Worm (Caenorhabditis elegans) whole organism, L3 larva: ENCODE measurements around the gene F29B9.12.

Source experiments
- R02D3.7 ChIP-seq: fragments of 150-350 bp; optimal IDR thresholded peaks from 2 replicates; lab custom pipeline; 2014; ENCODE audit warnings: missing biosample characterization, missing genetic modification characterization
- aly-2 ChIP-seq: fragments of 150-350 bp; optimal IDR thresholded peaks from 2 replicates; lab custom pipeline; 2014; ENCODE audit warnings: missing biosample characterization, missing genetic modification characterization
- ama-1 ChIP-seq: fragments of 150-350 bp; optimal IDR thresholded peaks from 2 replicates; lab custom pipeline; 2018
- ceh-16 ChIP-seq: sonication (generic microtip); optimal IDR thresholded peaks from 2 replicates; lab custom pipeline; 2017; ENCODE audit warnings: missing biosample characterization, missing genetic modification characterization
- ceh-82 ChIP-seq: fragments of 150-350 bp; optimal IDR thresholded peaks from 2 replicates; lab custom pipeline; 2014; ENCODE audit warnings: missing biosample characterization, missing genetic modification characterization
- ceh-9 ChIP-seq: sonication (generic microtip); optimal IDR thresholded peaks from 2 replicates; lab custom pipeline; 2018; ENCODE audit warnings: missing biosample characterization, missing genetic modification characterization
- daf-12 ChIP-seq: fragments of 150-350 bp; optimal IDR thresholded peaks from 2 replicates; lab custom pipeline; 2014; ENCODE audit warnings: missing biosample characterization, missing genetic modification reagents, missing genetic modification characterization
- egl-27 ChIP-seq: sonication (generic microtip); optimal IDR thresholded peaks from 4 replicates; lab custom pipeline; 2017; ENCODE audit warnings: missing biosample characterization, missing genetic modification reagents, missing genetic modification characterization
- egl-5 ChIP-seq: fragments of 150-350 bp; optimal IDR thresholded peaks from 2 replicates; lab custom pipeline; 2017; ENCODE audit warnings: missing biosample characterization, missing genetic modification reagents, missing genetic modification characterization, inconsistent platforms
- elt-1 ChIP-seq: fragments of 150-350 bp; optimal IDR thresholded peaks from 2 replicates; lab custom pipeline; 2014; ENCODE audit warnings: missing biosample characterization, missing genetic modification characterization
- elt-2 ChIP-seq: sonication (generic microtip); optimal IDR thresholded peaks from 2 replicates; lab custom pipeline; 2016; ENCODE audit warnings: missing genetic modification reagents, mild to moderate bottlenecking, missing genetic modification characterization, missing compliant biosample characterization
- elt-3 ChIP-seq, 3 experiments: fragments of 150-350 bp in 1 of 3; sonication (generic microtip) in 2 of 3; optimal IDR thresholded peaks; 2 replicates in 2 of 3; 4 replicates in 1 of 3; lab custom pipeline; 2014 to 2017; ENCODE audit warnings: missing biosample characterization in 3 of 3, missing genetic modification characterization in 3 of 3
- eor-1 ChIP-seq, 2 experiments: fragments of 150-350 bp; optimal IDR thresholded peaks; 2 replicates each; lab custom pipeline; 2014 to 2018; ENCODE audit warnings: missing biosample characterization in 2 of 2, missing genetic modification characterization in 2 of 2
- fkh-10 ChIP-seq: sonication (generic microtip); optimal IDR thresholded peaks from 2 replicates; lab custom pipeline; 2017; ENCODE audit warnings: missing biosample characterization, missing genetic modification reagents, missing genetic modification characterization
- fkh-2 ChIP-seq: fragments of 150-350 bp; optimal IDR thresholded peaks from 2 replicates; lab custom pipeline; 2014; ENCODE audit warnings: missing biosample characterization, missing genetic modification reagents, missing genetic modification characterization
- hmg-11 ChIP-seq: sonication (generic microtip); optimal IDR thresholded peaks from 2 replicates; lab custom pipeline; 2016; ENCODE audit warnings: missing genetic modification characterization, missing compliant biosample characterization
- lin-15B ChIP-seq: fragments of 150-350 bp; optimal IDR thresholded peaks from 2 replicates; lab custom pipeline; 2014; ENCODE audit warnings: missing biosample characterization, missing genetic modification characterization
- lin-39 ChIP-seq: fragments of 150-350 bp; optimal IDR thresholded peaks from 2 replicates; lab custom pipeline; 2018; ENCODE audit warnings: missing biosample characterization, missing genetic modification reagents, missing genetic modification characterization
- mdl-1 ChIP-seq: fragments of 150-350 bp; optimal IDR thresholded peaks from 2 replicates; lab custom pipeline; 2014; ENCODE audit warnings: missing biosample characterization, missing genetic modification characterization
- mml-1 ChIP-seq: fragments of 150-350 bp; sonication (generic microtip); optimal IDR thresholded peaks from 3 replicates; lab custom pipeline; 2014; ENCODE audit warnings: missing biosample characterization, missing genetic modification characterization
- nfya-1 ChIP-seq: sonication (generic microtip); optimal IDR thresholded peaks from 2 replicates; lab custom pipeline; 2017; ENCODE audit warnings: missing genetic modification characterization, mild to moderate bottlenecking, missing compliant biosample characterization, antibody characterized with exemption, moderate library complexity; ENCODE audit not compliant: insufficient read depth
- nhr-11 ChIP-seq: fragments of 150-350 bp; optimal IDR thresholded peaks from 2 replicates; lab custom pipeline; 2014; ENCODE audit warnings: missing biosample characterization, missing genetic modification characterization
- nhr-23 ChIP-seq: fragments of 150-350 bp; optimal IDR thresholded peaks from 2 replicates; lab custom pipeline; 2014; ENCODE audit warnings: missing biosample characterization, missing genetic modification reagents, missing genetic modification characterization
- nhr-25 ChIP-seq: sonication (generic microtip); optimal IDR thresholded peaks from 2 replicates; lab custom pipeline; 2017; ENCODE audit warnings: missing biosample characterization, missing genetic modification characterization
- nhr-28 ChIP-seq: fragments of 150-350 bp; optimal IDR thresholded peaks from 2 replicates; lab custom pipeline; 2014; ENCODE audit warnings: missing biosample characterization, missing genetic modification characterization
- nhr-67 ChIP-seq: fragments of 150-350 bp; optimal IDR thresholded peaks from 2 replicates; lab custom pipeline; 2014; ENCODE audit warnings: missing biosample characterization, missing genetic modification characterization
- nhr-76 ChIP-seq: fragments of 150-350 bp; sonication (generic microtip); optimal IDR thresholded peaks from 5 replicates; lab custom pipeline; 2014; ENCODE audit warnings: missing biosample characterization, missing genetic modification characterization
- pha-4 ChIP-seq: fragments of 150-350 bp; optimal IDR thresholded peaks from 2 replicates; lab custom pipeline; 2014; ENCODE audit warnings: missing biosample characterization, missing genetic modification reagents, missing genetic modification characterization
- pqm-1 ChIP-seq: fragments of 150-350 bp; optimal IDR thresholded peaks from 2 replicates; lab custom pipeline; 2017; ENCODE audit warnings: missing biosample characterization, missing genetic modification characterization, inconsistent platforms
- sea-2 ChIP-seq: fragments of 150-350 bp; sonication (generic microtip); optimal IDR thresholded peaks from 4 replicates; lab custom pipeline; 2014; ENCODE audit warnings: missing biosample characterization, missing genetic modification reagents, missing genetic modification characterization
- skn-1 ChIP-seq: fragments of 150-350 bp; optimal IDR thresholded peaks from 2 replicates; lab custom pipeline; 2014; ENCODE audit warnings: missing biosample characterization, missing genetic modification characterization
- snpc-4 ChIP-seq: fragments of 150-350 bp; optimal IDR thresholded peaks from 2 replicates; lab custom pipeline; 2014; ENCODE audit warnings: missing biosample characterization, missing genetic modification characterization
- tbx-2 ChIP-seq: sonication (generic microtip); optimal IDR thresholded peaks from 2 replicates; lab custom pipeline; 2016; ENCODE audit warnings: mild to moderate bottlenecking, missing genetic modification characterization, missing compliant biosample characterization
- unc-39 ChIP-seq: sonication (generic microtip); optimal IDR thresholded peaks from 4 replicates; lab custom pipeline; 2017; ENCODE audit warnings: missing biosample characterization, missing genetic modification characterization
- zag-1 ChIP-seq: fragments of 150-350 bp; optimal IDR thresholded peaks from 2 replicates; lab custom pipeline; 2014; ENCODE audit warnings: missing biosample characterization, missing genetic modification characterization
- ztf-4 ChIP-seq: fragments of 150-350 bp; optimal IDR thresholded peaks from 2 replicates; lab custom pipeline; 2014; ENCODE audit warnings: missing biosample characterization, missing genetic modification characterization

F29B9.12 gene

ce11 chrIV:4665079-4665478, 4.3 kb upstream of the F29B9.12 start, which contains the start of gene F29B9.1:
Gene F29B9.1, plus strand, starts transcription at chrIV:4665379.
- TF ChIP-seq ceh-16 = no peak
- TF ChIP-seq pha-4 = peak; percentile 17
- TF ChIP-seq, all 47 proteins: peak for 1

DNA sequence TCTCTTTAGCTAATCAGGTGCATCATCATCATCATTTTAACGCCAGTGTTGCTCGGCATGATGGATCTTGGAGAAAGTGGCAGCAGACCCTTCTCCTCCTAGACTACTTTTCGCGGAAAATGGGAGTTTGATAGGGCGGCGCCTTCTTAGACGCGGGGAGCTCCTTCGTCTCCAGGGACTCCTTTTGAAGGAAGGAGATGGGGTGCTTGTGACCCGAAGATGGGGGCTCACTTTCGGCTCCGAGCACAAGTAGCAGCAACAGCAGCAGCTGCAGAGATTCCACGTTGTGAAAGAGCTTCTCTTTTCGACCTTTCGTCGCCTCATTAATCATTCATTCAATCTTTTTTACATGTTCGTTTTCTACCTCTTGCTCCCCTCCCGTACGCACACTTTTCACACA, 2.0 kb upstream of the F29B9.12 start:
- TF ChIP-seq elt-1 (tag; lab: Kevin White, UChicago) (peak; percentile 40), sea-2 (no peak), nfya-1 (tag; lab: Kevin White, UChicago) (peak; percentile 4), R02D3.7 (tag; lab: Kevin White, UChicago) (no peak), mml-1 (tag; lab: Kevin White, UChicago) (no peak), ztf-4 (tag; lab: Kevin White, UChicago) (no peak), lin-39 (tag; lab: Kevin White, UChicago) (peak; percentile 63), hmg-11 (tag; lab: Kevin White, UChicago) (peak; percentile 5), ceh-9 (tag; lab: Kevin White, UChicago) (no peak), daf-12 (no peak)
- TF ChIP-seq, all 47 proteins: peak for 4

- no peak for TF ChIP-seq elt-1 (tag; lab: Kevin White, UChicago)
- TF ChIP-seq elt-2 (tag; lab: Kevin White, UChicago) = no peak
- no peak for TF ChIP-seq nhr-25 (tag; lab: Kevin White, UChicago)
Measured at ce11 chrIV:4667835-4668234, 1.5 kb upstream of the F29B9.12 start.

DNA sequence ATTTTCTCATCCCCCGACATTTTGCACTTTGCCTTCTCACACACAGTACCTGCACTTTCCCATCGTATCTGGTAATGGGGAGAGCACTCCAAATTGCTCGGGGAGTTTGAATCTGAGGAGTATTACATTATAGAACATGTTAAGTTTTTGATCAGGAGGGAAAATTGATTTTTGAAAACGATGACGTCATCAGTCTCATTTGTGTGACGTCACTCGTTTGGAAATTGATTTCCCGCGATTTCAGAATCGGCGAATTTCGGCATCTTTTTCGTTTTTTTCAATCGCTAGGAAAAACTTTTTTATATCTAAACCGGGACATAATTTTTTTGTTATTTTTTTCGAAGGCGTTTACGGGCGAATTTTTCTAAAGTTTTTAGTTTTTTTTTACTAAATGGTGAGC, 4.0 kb downstream of the F29B9.12 start:
- TF ChIP-seq pha-4 = no peak
- no peak for TF ChIP-seq elt-3 (tag; optimal IDR thresholded peaks at IDR 0.05; lab: Kevin White, UChicago)
- no peak for TF ChIP-seq nhr-25 (tag; lab: Kevin White, UChicago)
- no peak for TF ChIP-seq elt-2 (tag; lab: Kevin White, UChicago)
- no peak for TF ChIP-seq ztf-4 (tag; lab: Kevin White, UChicago)
- TF ChIP-seq zag-1 = no peak
- no peak for TF ChIP-seq fkh-10 (GFP tag; lab: Kevin White, UChicago)
- TF ChIP-seq nhr-11 (tag; lab: Kevin White, UChicago) = no peak
- TF ChIP-seq tbx-2 (tag; lab: Kevin White, UChicago) = no peak
- TF ChIP-seq fkh-2 (tag; lab: Kevin White, UChicago) = no peak
- no peak for TF ChIP-seq ceh-82
- TF ChIP-seq skn-1 (tag; lab: Kevin White, UChicago) = no peak
- TF ChIP-seq egl-27 (tag; lab: Kevin White, UChicago) = no peak
- no peak for TF ChIP-seq egl-5 (tag; lab: Kevin White, UChicago)
- no peak for TF ChIP-seq lin-15B (tag; lab: Kevin White, UChicago)
- no peak for TF ChIP-seq nhr-28 (tag; lab: Kevin White, UChicago)
- TF ChIP-seq ceh-9 (tag; lab: Kevin White, UChicago) = no peak
- no peak for TF ChIP-seq R02D3.7 (tag; lab: Kevin White, UChicago)
- TF ChIP-seq eor-1 (tag; optimal IDR thresholded peaks at IDR 0.05; lab: Kevin White, UChicago) = no peak

- TF ChIP-seq pha-4 = peak; percentile 26
- TF ChIP-seq egl-27 (tag; lab: Kevin White, UChicago) = no peak
- TF ChIP-seq snpc-4 (tag; lab: Kevin White, UChicago) = no peak
- no peak for TF ChIP-seq elt-1 (tag; lab: Kevin White, UChicago)
- no peak for TF ChIP-seq nhr-67 (tag; lab: Kevin White, UChicago)
- TF ChIP-seq, all 47 proteins: peak for 1
Measured at ce11 chrIV:4674322-4674721, 5.0 kb downstream of the F29B9.12 start.

ce11 chrIV:4678718-4679117, 9.4 kb downstream of the F29B9.12 start, which contains the start of gene kin-36:
Gene kin-36, plus strand, starts transcription at chrIV:4679018.
- no peak for TF ChIP-seq nhr-76
- TF ChIP-seq unc-39 (tag; lab: Kevin White, UChicago) = no peak
- TF ChIP-seq ceh-16 = no peak
- TF ChIP-seq elt-1 (tag; lab: Kevin White, UChicago) = no peak
- no peak for TF ChIP-seq nhr-25 (tag; lab: Kevin White, UChicago)
- no peak for TF ChIP-seq nhr-23 (tag; lab: Kevin White, UChicago)
- TF ChIP-seq pqm-1 (tag; lab: Kevin White, UChicago) = no peak
- TF ChIP-seq mdl-1 = no peak
- TF ChIP-seq ama-1 (lab: Kevin White, UChicago) = no peak
- TF ChIP-seq ceh-9 (tag; lab: Kevin White, UChicago) = no peak
- no peak for TF ChIP-seq aly-2 (tag; lab: Kevin White, UChicago)
